Fruit fly (Drosophila melanogaster): ENCODE measurements around the gene Cat.

Cat gene

dm6 chr3L:18846272-18846741 lies 23.9 kb downstream of the Cat start:
- no peak for TF ChIP-seq noc (tag; optimal IDR thresholded peaks at IDR 0.05)

DNA sequence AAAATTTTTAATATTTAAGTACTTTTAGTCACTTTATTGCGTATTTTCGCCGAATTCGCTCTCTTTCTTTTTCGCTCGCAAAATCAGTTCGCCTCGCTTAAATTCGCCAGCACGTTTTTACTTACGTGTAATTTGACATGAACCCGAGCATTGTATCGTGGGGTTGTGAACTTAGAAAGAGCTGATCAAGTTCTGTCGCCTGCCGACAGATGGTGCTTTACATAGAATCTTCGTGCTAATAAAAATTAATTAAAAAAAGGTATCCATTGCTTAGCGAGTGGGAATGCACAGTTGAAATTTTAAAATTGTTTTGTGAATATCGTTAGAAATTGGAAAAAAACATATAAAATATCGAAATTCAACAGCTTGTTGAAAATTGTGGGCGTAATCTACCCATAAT lies 26.0 kb downstream of the Cat start:
- no peak for TF ChIP-seq noc (tag; optimal IDR thresholded peaks at IDR 0.05)

- no peak for TF ChIP-seq noc (tag; optimal IDR thresholded peaks at IDR 0.05)
Measured at dm6 chr3L:18852223-18852622, 29.8 kb downstream of the Cat start.

DNA sequence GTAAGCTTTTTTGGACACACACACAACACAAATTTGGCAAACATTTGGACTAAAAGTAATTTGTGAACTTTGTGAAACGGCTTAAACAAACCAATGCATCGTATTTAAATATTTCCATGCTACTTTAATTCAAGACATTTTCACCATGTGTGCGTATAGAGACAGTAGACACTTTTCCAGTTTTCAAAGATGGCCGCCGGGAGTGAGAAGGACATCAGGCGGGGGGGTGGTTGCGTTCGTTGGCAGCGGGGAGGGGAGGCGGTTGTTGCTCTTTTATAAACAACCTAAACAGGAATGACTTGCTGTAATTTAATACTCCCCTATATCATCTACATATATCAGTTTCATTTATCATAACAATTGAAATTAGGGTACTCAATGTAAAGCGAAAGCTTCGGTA lies 31.0 kb downstream of the Cat start:
- no peak for TF ChIP-seq noc (tag; optimal IDR thresholded peaks at IDR 0.05)

DNA sequence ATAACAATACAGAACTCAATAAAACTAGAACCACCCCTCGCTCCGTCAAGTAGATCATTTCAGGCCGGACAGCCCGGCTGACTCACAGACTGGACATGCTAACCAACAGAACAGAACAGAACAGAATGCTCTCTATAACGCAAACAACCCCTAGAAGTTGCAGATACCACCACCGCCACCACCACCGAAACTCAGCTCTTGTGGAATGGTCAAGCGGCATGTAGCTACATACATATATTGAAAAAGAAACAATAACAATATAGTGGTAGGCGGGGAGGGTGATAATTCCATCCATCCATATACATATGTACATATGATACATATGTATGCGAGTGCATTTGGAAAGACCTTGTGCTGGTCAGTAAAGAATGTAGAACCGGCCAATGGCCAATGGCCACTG lies 32.0 kb downstream of the Cat start:
- TF ChIP-seq noc (tag; optimal IDR thresholded peaks at IDR 0.05) = no peak

DNA sequence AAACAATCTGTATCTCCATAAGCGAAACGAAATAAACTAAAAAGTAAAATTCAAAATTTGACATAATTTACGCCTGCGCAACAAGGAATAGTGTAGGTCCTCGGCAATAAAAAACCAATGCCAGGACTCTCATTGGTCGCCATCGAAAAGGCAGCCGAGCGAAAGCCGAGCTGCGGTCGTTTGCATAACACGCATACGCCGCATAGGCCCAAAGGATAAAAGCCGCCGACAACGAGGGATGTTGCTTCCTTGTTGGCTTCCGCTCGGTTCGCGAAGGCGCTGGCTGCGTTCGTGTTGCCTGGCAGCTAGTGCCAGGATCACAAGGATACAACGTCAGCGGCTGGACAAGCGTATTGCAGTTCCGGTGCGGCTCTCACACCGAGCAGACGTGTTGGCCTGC lies 38.1 kb downstream of the Cat start:
- TF ChIP-seq noc (tag; optimal IDR thresholded peaks at IDR 0.05) = no peak

- no peak for TF ChIP-seq noc (tag; optimal IDR thresholded peaks at IDR 0.05)
Measured at dm6 chr3L:18861893-18862292, 39.5 kb downstream of the Cat start.

dm6 chr3L:18863327-18863726 lies 40.9 kb downstream of the Cat start, which contains the start of gene CG6865:
TSS of gene CG6865 (plus strand) at chr3L:18863647.
- TF ChIP-seq noc (tag; optimal IDR thresholded peaks at IDR 0.05) = no peak

- no peak for TF ChIP-seq noc (tag; optimal IDR thresholded peaks at IDR 0.05)
Measured at dm6 chr3L:18865447-18866367, 43.3 kb downstream of the Cat start, which contains the start of gene CG14074. TSS of gene CG14074 (plus strand) at chr3L:18866225.

dm6 chr3L:18867521-18867920 lies 45.1 kb downstream of the Cat start, which contains the start of gene Dysb:
TSS of gene Dysb (plus strand) at chr3L:18867771.
- peak; percentile 88 for TF ChIP-seq noc (tag; optimal IDR thresholded peaks at IDR 0.05)

- peak; percentile 56 for TF ChIP-seq noc (tag; optimal IDR thresholded peaks at IDR 0.05)
Measured at dm6 chr3L:18869035-18869826, 46.8 kb downstream of the Cat start, which contains the start of gene Grx1. TSS of gene Grx1 (plus strand) at chr3L:18869230.

- no peak for TF ChIP-seq noc (tag; optimal IDR thresholded peaks at IDR 0.05)
Measured at dm6 chr3L:18870027-18870426, 47.6 kb downstream of the Cat start, which contains the start of gene Blos3. TSS of gene Blos3 (plus strand) at chr3L:18870224.

dm6 chr3L:18872440-18872839 lies 50.0 kb downstream of the Cat start, which contains the start of the genes Rad9 and Uggt:
TSS of gene Rad9 (minus strand) at chr3L:18872553.
TSS of gene Uggt (plus strand) at chr3L:18872747.
- TF ChIP-seq noc (tag; optimal IDR thresholded peaks at IDR 0.05) = no peak

All from whole organism, larva.